Fruit fly (Drosophila melanogaster): Measurements from ENCODE around the gene CG42394.

The CG42394 gene

dm6 chr3R:10849515-10849973 is at the start of gene CG42394 (continued):
- TF ChIP-seq slp2 (GFP tag; optimal IDR thresholded peaks at IDR 0.05) (peak; percentile 44), hkb (optimal IDR thresholded peaks at IDR 0.05) (no peak), hkb (GFP tag; IDR thresholded peaks at IDR 0.05) (peak; percentile 97), maf-S (GFP tag; optimal IDR thresholded peaks at IDR 0.05) (peak; percentile 37), CG10959 (GFP tag; IDR thresholded peaks at IDR 0.05) (peak; percentile 93), CG10979 (tag; optimal IDR thresholded peaks at IDR 0.05) (peak; percentile 98), CG17568 (GFP tag; optimal IDR thresholded peaks at IDR 0.05) (no peak), toy (GFP tag; IDR thresholded peaks at IDR 0.05) (peak; percentile 87), Asciz (GFP tag; optimal IDR thresholded peaks at IDR 0.05) (peak; percentile 97), NfI (GFP tag; optimal IDR thresholded peaks at IDR 0.05) (peak; percentile 94), scrt (GFP tag; optimal IDR thresholded peaks at IDR 0.05) (peak; percentile 90), eyg (GFP tag; optimal IDR thresholded peaks at IDR 0.05) (no peak), nau (GFP tag; optimal IDR thresholded peaks at IDR 0.05) (no peak), eve (GFP tag; optimal IDR thresholded peaks at IDR 0.05) (peak in 1 of 2 experiments; percentile 67), Oli (tag; optimal IDR thresholded peaks at IDR 0.05) (peak; percentile 95), Bgb (GFP tag; IDR thresholded peaks at IDR 0.05; ENCODE audit: partially characterized antibody) (peak; percentile 30; the same call in 1 of the 2 replicates), CG11093 (GFP tag; IDR thresholded peaks at IDR 0.05) (peak; percentile 87), Dbx (GFP tag; IDR thresholded peaks at IDR 0.05) (peak; percentile 95), Dfd (GFP tag; optimal IDR thresholded peaks at IDR 0.05) (no peak), tgo (GFP tag; IDR thresholded peaks at IDR 0.05) (peak; percentile 93), Fer2 (tag; optimal IDR thresholded peaks at IDR 0.05) (peak; percentile 87), CG13424 (tag; optimal IDR thresholded peaks at IDR 0.05) (peak; percentile 95), lilli (GFP tag; optimal IDR thresholded peaks at IDR 0.05) (peak; percentile 89), klu (GFP tag; IDR thresholded peaks at IDR 0.05) (no peak), Dad (GFP tag; optimal IDR thresholded peaks at IDR 0.05) (peak; percentile 76), CG3065 (GFP tag; optimal IDR thresholded peaks at IDR 0.05) (peak; percentile 81), CG12391 (tag; optimal IDR thresholded peaks at IDR 0.05) (peak; percentile 97), CG11723 (GFP tag; optimal IDR thresholded peaks at IDR 0.05) (peak; percentile 90), dpn (GFP tag; optimal IDR thresholded peaks at IDR 0.05) (peak; percentile 66 to 92), CG1792 (GFP tag; optimal IDR thresholded peaks at IDR 0.05) (peak; percentile 47), CG18599 (GFP tag; optimal IDR thresholded peaks at IDR 0.05) (peak; percentile 98), CG4707 (GFP tag; optimal IDR thresholded peaks at IDR 0.05) (peak; percentile 79), croc (GFP tag; conservative IDR thresholded peaks at IDR 0.05) (peak; percentile 92), cato (GFP tag; optimal IDR thresholded peaks at IDR 0.05; ENCODE audit: borderline replicate concordance) (peak; percentile 84), chinmo (GFP tag; IDR thresholded peaks at IDR 0.05; ENCODE audit: partially characterized antibody) (peak; percentile 64; the same call in 2 of the 4 replicates), CG8359 (GFP tag; optimal IDR thresholded peaks at IDR 0.05; ENCODE audit: borderline replicate concordance) (peak; percentile 93), Hmr (GFP tag; optimal IDR thresholded peaks at IDR 0.05) (peak; percentile 96), Hr3 (GFP tag; optimal IDR thresholded peaks at IDR 0.05) (peak; percentile 87), HHEX (GFP tag; optimal IDR thresholded peaks at IDR 0.05) (peak; percentile 94), CG14050 (GFP tag; IDR thresholded peaks at IDR 0.05) (peak; percentile 92), zen (tag; optimal IDR thresholded peaks at IDR 0.05) (peak; percentile 97), tin (GFP tag; optimal IDR thresholded peaks at IDR 0.05) (peak; percentile 95), BEAF-32 (GFP tag; optimal IDR thresholded peaks at IDR 0.05) (no peak), CG17802 (tag; optimal IDR thresholded peaks at IDR 0.05) (peak; percentile 80), inv (GFP tag; IDR thresholded peaks at IDR 0.05; ENCODE audit: partially characterized antibody) (peak; percentile 30; the same call in 1 of the 2 replicates), slou (GFP tag; optimal IDR thresholded peaks at IDR 0.05) (peak; percentile 84), Kr (GFP tag; optimal IDR thresholded peaks at IDR 0.05) (peak; percentile 43), CG11560 (tag; IDR thresholded peaks at IDR 0.05) (peak; percentile 8; the same call in 1 of the 3 replicates), CG1529 (GFP tag; optimal IDR thresholded peaks at IDR 0.05) (peak; percentile 90)

Measured in whole organism, embryonic.